Worm (Caenorhabditis elegans): ENCODE measurements around the gene mec-5.
A peak's percentile ranks its signal among the peaks of the same experiment; 100 is the strongest.

The mec-5 gene

ce11 chrX:15953086-15953485 lies 9.3 kb downstream of the mec-5 start:
- TF ChIP-seq fkh-8 (tag; optimal IDR thresholded peaks at IDR 0.05) (no peak), efl-1 (optimal IDR thresholded peaks at IDR 0.05) (no peak), efl-1 (GFP tag; optimal IDR thresholded peaks at IDR 0.05 in 1 of 2) (peak in 1 of 2 experiments; percentile 82)

DNA sequence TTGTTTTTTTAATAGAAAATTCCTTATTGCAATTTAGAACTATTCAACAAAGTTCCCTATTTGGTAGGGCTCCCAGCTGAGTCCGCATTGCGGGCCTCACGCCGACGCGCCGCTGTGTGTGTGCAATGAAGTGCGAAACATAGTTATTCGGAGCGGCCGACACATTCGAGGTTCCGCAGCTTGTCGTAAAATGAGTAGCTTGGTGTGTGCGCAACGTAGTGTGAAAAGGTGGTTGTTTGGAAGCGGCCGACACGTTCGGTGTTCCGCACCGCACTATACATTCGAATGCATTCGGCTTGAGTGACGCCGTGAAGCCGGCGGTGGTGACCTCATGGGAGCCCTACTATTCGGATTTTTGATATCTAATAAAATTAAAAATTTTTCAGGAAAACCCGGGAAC lies 9.8 kb downstream of the mec-5 start:
- no peak for TF ChIP-seq nhr-77 (tag; optimal IDR thresholded peaks at IDR 0.05)
- peak; percentile 39 for TF ChIP-seq snpc-4 (tag; optimal IDR thresholded peaks at IDR 0.05)

DNA sequence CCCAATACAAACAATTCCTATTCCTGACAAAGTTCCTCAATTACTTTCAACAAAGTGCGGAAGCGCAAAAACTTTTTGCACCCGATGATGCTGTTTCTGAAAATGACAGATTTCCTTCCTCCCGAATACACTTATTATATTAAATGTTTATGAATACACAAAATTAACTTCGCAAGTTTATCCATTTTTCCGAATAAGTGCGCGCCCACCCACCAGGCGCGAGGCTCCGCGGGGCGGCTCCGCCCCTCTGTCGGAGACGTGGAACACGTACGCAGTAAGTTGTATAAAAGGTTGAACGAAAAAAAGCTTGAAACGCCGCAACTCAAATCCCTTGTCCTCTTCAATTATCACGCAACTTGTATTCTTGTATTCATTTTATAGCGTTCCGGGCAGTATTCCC lies 15.0 kb downstream of the mec-5 start, which contains the start of gene C09G1.5:
C09G1.5 (plus strand) TSS at position 301 of the 400 bp plus-strand sequence.
- TF ChIP-seq mdl-1 (tag; optimal IDR thresholded peaks at IDR 0.05) (no peak), Y116A8C.19 (tag; optimal IDR thresholded peaks at IDR 0.05; ENCODE audit: borderline replicate concordance) (no peak), fkh-8 (tag; optimal IDR thresholded peaks at IDR 0.05) (no peak), nhr-77 (tag; optimal IDR thresholded peaks at IDR 0.05) (no peak), mep-1 (tag; optimal IDR thresholded peaks at IDR 0.05) (no peak), egl-27 (tag; optimal IDR thresholded peaks at IDR 0.05) (no peak), nhr-84 (tag; optimal IDR thresholded peaks at IDR 0.05) (no peak), lin-39 (tag; optimal IDR thresholded peaks at IDR 0.05) (no peak), hlh-17 (GFP tag; optimal IDR thresholded peaks at IDR 0.05; ENCODE audit: borderline replicate concordance) (no peak), nhr-47 (tag; optimal IDR thresholded peaks at IDR 0.05) (no peak), unc-130 (tag; optimal IDR thresholded peaks at IDR 0.05) (no peak), nhr-237 (tag; optimal IDR thresholded peaks at IDR 0.05) (no peak), jun-1 (tag; optimal IDR thresholded peaks at IDR 0.05) (no peak), ceh-82 (tag; optimal IDR thresholded peaks at IDR 0.05) (no peak), C16A3.4 (tag; optimal IDR thresholded peaks at IDR 0.05) (no peak), lin-14 (GFP tag; optimal IDR thresholded peaks at IDR 0.05) (no peak), aly-2 (tag; optimal IDR thresholded peaks at IDR 0.05) (no peak), ztf-11 (tag; optimal IDR thresholded peaks at IDR 0.05) (no peak)

DNA sequence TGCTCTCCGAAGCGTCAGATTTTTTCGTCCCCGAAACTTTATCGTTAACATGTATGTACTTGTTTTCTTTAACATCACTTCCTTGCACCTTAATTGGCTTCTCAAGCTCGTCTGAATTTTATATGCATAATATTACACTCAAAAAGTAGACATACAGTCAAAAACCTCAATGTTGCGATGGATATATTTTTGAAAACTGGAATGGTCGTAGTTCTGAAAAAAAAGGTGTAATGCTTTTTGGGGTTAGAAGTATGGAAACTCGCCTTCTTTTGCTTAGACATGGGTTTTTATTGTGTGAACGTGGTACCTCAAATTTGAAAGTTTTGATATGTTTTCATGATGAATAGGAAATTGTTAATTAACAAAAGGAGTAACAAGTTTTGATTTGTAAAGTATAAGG lies 38.8 kb downstream of the mec-5 start, which contains the start of gene C09G1.2:
C09G1.2 (minus strand) TSS at position 101 of the 400 bp plus-strand sequence.
- no peak for TF ChIP-seq fkh-10 (GFP tag; optimal IDR thresholded peaks at IDR 0.05)
- TF ChIP-seq zip-4 (GFP tag; optimal IDR thresholded peaks at IDR 0.05): no peak
- no peak for TF ChIP-seq grh-1 (GFP tag; IDR thresholded peaks at IDR 0.05)
- TF ChIP-seq ceh-82 (tag; optimal IDR thresholded peaks at IDR 0.05): no peak
- TF ChIP-seq Y116A8C.19 (tag; optimal IDR thresholded peaks at IDR 0.05; ENCODE audit: borderline replicate concordance): no peak
- no peak for TF ChIP-seq nhr-28 (tag; optimal IDR thresholded peaks at IDR 0.05)
- TF ChIP-seq nhr-84 (tag; optimal IDR thresholded peaks at IDR 0.05): no peak
- no peak for TF ChIP-seq nhr-77 (tag; optimal IDR thresholded peaks at IDR 0.05)
- TF ChIP-seq efl-3 (GFP tag; optimal IDR thresholded peaks at IDR 0.05): no peak
- no peak for TF ChIP-seq ceh-90 (tag; optimal IDR thresholded peaks at IDR 0.05)
- TF ChIP-seq pax-3 (tag; optimal IDR thresholded peaks at IDR 0.05): no peak
- no peak for TF ChIP-seq nhr-47 (tag; optimal IDR thresholded peaks at IDR 0.05)
- no peak for TF ChIP-seq mef-2 (tag; optimal IDR thresholded peaks at IDR 0.05)
- TF ChIP-seq unc-30 (tag; optimal IDR thresholded peaks at IDR 0.05): no peak
- TF ChIP-seq lin-13 (GFP tag; optimal IDR thresholded peaks at IDR 0.05): no peak
- TF ChIP-seq fkh-8 (tag; optimal IDR thresholded peaks at IDR 0.05): no peak
- no peak for TF ChIP-seq blmp-1 (tag; optimal IDR thresholded peaks at IDR 0.05)
- TF ChIP-seq hpl-2 (GFP tag; optimal IDR thresholded peaks at IDR 0.05): no peak

- TF ChIP-seq egl-27 (tag; optimal IDR thresholded peaks at IDR 0.05) (no peak), Y116A8C.19 (tag; optimal IDR thresholded peaks at IDR 0.05; ENCODE audit: borderline replicate concordance) (no peak), hpl-2 (GFP tag; optimal IDR thresholded peaks at IDR 0.05) (no peak), blmp-1 (tag; optimal IDR thresholded peaks at IDR 0.05) (no peak), lsy-2 (tag; optimal IDR thresholded peaks at IDR 0.05) (no peak), nhr-11 (tag; optimal IDR thresholded peaks at IDR 0.05) (peak; percentile 70), hlh-17 (GFP tag; optimal IDR thresholded peaks at IDR 0.05; ENCODE audit: borderline replicate concordance) (no peak), nhr-237 (tag; optimal IDR thresholded peaks at IDR 0.05) (peak; percentile 5), ceh-88 (GFP tag; IDR thresholded peaks at IDR 0.05) (0 out of 2 replicates have a peak, but pooled peaks have one; percentile 12), sptf-1 (tag; optimal IDR thresholded peaks at IDR 0.05) (no peak), pax-3 (tag; optimal IDR thresholded peaks at IDR 0.05) (no peak), skn-1 (tag; optimal IDR thresholded peaks at IDR 0.05) (peak; percentile 60), mdl-1 (tag; optimal IDR thresholded peaks at IDR 0.05) (no peak), irx-1 (tag; optimal IDR thresholded peaks at IDR 0.05) (no peak), F16B12.6 (tag; optimal IDR thresholded peaks at IDR 0.05) (no peak), zip-4 (GFP tag; optimal IDR thresholded peaks at IDR 0.05) (no peak), grh-1 (GFP tag; IDR thresholded peaks at IDR 0.05) (no peak), ceh-8 (GFP tag; optimal IDR thresholded peaks at IDR 0.05) (no peak), lir-3 (tag; optimal IDR thresholded peaks at IDR 0.05; ENCODE audit: poor library complexity) (no peak), unc-62 (GFP tag; optimal IDR thresholded peaks at IDR 0.05) (no peak), nhr-85 (tag) (peak; percentile 40), egl-13 (tag; optimal IDR thresholded peaks at IDR 0.05) (no peak)
Observed at ce11 chrX:15983288-15983687, 39.5 kb downstream of the mec-5 start.
